Worm (Caenorhabditis elegans) whole organism, mixed stage, embryonic: Measurements from ENCODE around the gene cutl-16.
A peak's percentile ranks its signal among the peaks of the same experiment; 100 is the strongest.

Experiments
- M03D4.4 ChIP-seq: sonication (generic microtip); optimal IDR thresholded peaks from 2 replicates; lab custom pipeline; 2017; ENCODE audit warnings: mild to moderate bottlenecking, missing genetic modification characterization, missing compliant biosample characterization
- bed-3 ChIP-seq: fragments of 200-800 bp; sonication (Bioruptor generic); optimal IDR thresholded peaks from 3 replicates; lab custom pipeline; 2018; ENCODE audit warnings: mild to moderate bottlenecking, missing genetic modification characterization, moderate library complexity, missing compliant biosample characterization
- blmp-1 ChIP-seq: fragments of 150-350 bp; optimal IDR thresholded peaks from 2 replicates; lab custom pipeline; 2014; ENCODE audit warnings: missing biosample characterization, missing genetic modification characterization
- ceh-39 ChIP-seq: fragments of 150-350 bp; optimal IDR thresholded peaks from 2 replicates; lab custom pipeline; 2014; ENCODE audit warnings: missing biosample characterization, missing genetic modification characterization
- ceh-43 ChIP-seq: fragments of 200-800 bp; sonication (Bioruptor generic); optimal IDR thresholded peaks from 2 replicates; lab custom pipeline; 2018; ENCODE audit warnings: mild to moderate bottlenecking, missing genetic modification characterization, moderate library complexity, missing compliant biosample characterization
- ceh-83 ChIP-seq: fragments of 200-800 bp; sonication (Bioruptor generic); optimal IDR thresholded peaks from 2 replicates; lab custom pipeline; 2018; ENCODE audit warnings: mild to moderate bottlenecking, missing genetic modification characterization, missing compliant biosample characterization
- ces-1 ChIP-seq: fragments of 150-350 bp; optimal IDR thresholded peaks from 2 replicates; lab custom pipeline; 2014; ENCODE audit warnings: missing biosample characterization, missing genetic modification reagents, missing genetic modification characterization
- cnd-1 ChIP-seq: fragments of 200-800 bp; sonication (Bioruptor generic); optimal IDR thresholded peaks from 2 replicates; lab custom pipeline; 2018; ENCODE audit warnings: mild to moderate bottlenecking, missing genetic modification characterization, missing compliant biosample characterization
- drap-1 ChIP-seq: fragments of 200-800 bp; sonication (Bioruptor generic); optimal IDR thresholded peaks from 3 replicates; lab custom pipeline; 2018; ENCODE audit warnings: mild to moderate bottlenecking, missing genetic modification characterization, missing compliant biosample characterization
- elt-1 ChIP-seq: sonication (generic microtip); optimal IDR thresholded peaks from 2 replicates; lab custom pipeline; 2017; ENCODE audit warnings: missing genetic modification characterization, mild to moderate bottlenecking, missing compliant biosample characterization, antibody characterized with exemption, moderate library complexity, borderline replicate concordance; ENCODE audit not compliant: insufficient read depth
- elt-3 ChIP-seq: fragments of 150-350 bp; optimal IDR thresholded peaks from 2 replicates; lab custom pipeline; 2014; ENCODE audit warnings: missing biosample characterization, missing genetic modification characterization
- flh-1 ChIP-seq: fragments of 200-800 bp; sonication (Bioruptor generic); optimal IDR thresholded peaks from 2 replicates; lab custom pipeline; 2018; ENCODE audit warnings: mild to moderate bottlenecking, missing genetic modification characterization, moderate library complexity, missing compliant biosample characterization
- ham-2 ChIP-seq: fragments of 200-800 bp; sonication (Bioruptor generic); optimal IDR thresholded peaks from 2 replicates; lab custom pipeline; 2018; ENCODE audit warnings: mild to moderate bottlenecking, missing genetic modification characterization, missing compliant biosample characterization
- hlh-1 ChIP-seq: fragments of 150-350 bp; optimal IDR thresholded peaks from 2 replicates; lab custom pipeline; 2014; ENCODE audit warnings: missing biosample characterization, missing genetic modification reagents, missing genetic modification characterization
- lin-13 ChIP-seq: fragments of 150-350 bp; optimal IDR thresholded peaks from 2 replicates; lab custom pipeline; 2014; ENCODE audit warnings: missing biosample characterization, missing genetic modification characterization
- lin-32 ChIP-seq: fragments of 200-800 bp; sonication (Bioruptor generic); optimal IDR thresholded peaks from 2 replicates; lab custom pipeline; 2018; ENCODE audit warnings: mild to moderate bottlenecking, missing genetic modification characterization, missing compliant biosample characterization
- lsy-2 ChIP-seq: fragments of 150-350 bp; optimal IDR thresholded peaks from 2 replicates; lab custom pipeline; 2014; ENCODE audit warnings: missing biosample characterization, missing genetic modification characterization
- mab-5 ChIP-seq: fragments of 150-350 bp; optimal IDR thresholded peaks from 2 replicates; lab custom pipeline; 2014; ENCODE audit warnings: missing biosample characterization, missing genetic modification characterization
- mep-1 ChIP-seq: fragments of 150-350 bp; optimal IDR thresholded peaks from 2 replicates; lab custom pipeline; 2017; ENCODE audit warnings: missing biosample characterization, missing genetic modification reagents, missing genetic modification characterization, inconsistent platforms
- mls-2 ChIP-seq: sonication (generic microtip); optimal IDR thresholded peaks from 2 replicates; lab custom pipeline; 2016; ENCODE audit warnings: mild to moderate bottlenecking, missing genetic modification characterization, moderate library complexity, missing compliant biosample characterization
- nhr-12 ChIP-seq: fragments of 150-350 bp; optimal IDR thresholded peaks from 2 replicates; lab custom pipeline; 2014; ENCODE audit warnings: missing biosample characterization, missing genetic modification characterization
- nhr-2 ChIP-seq: fragments of 150-350 bp; optimal IDR thresholded peaks from 2 replicates; lab custom pipeline; 2014; ENCODE audit warnings: missing biosample characterization, missing genetic modification characterization
- nhr-237 ChIP-seq: fragments of 150-350 bp; optimal IDR thresholded peaks from 2 replicates; lab custom pipeline; 2014; ENCODE audit warnings: missing biosample characterization, missing genetic modification characterization
- nhr-28 ChIP-seq: fragments of 150-350 bp; optimal IDR thresholded peaks from 2 replicates; lab custom pipeline; 2014; ENCODE audit warnings: missing biosample characterization, missing genetic modification characterization
- nhr-76 ChIP-seq: sonication (generic microtip); optimal IDR thresholded peaks from 2 replicates; lab custom pipeline; 2017; ENCODE audit warnings: missing biosample characterization, missing genetic modification characterization
- pha-4 ChIP-seq: fragments of 150-350 bp; optimal IDR thresholded peaks from 2 replicates; lab custom pipeline; 2018; ENCODE audit warnings: missing biosample characterization, missing genetic modification reagents, missing genetic modification characterization
- sem-2 ChIP-seq: fragments of 200-800 bp; sonication (Bioruptor generic); optimal IDR thresholded peaks from 2 replicates; lab custom pipeline; 2018; ENCODE audit warnings: mild to moderate bottlenecking, missing genetic modification characterization, missing compliant biosample characterization
- snpc-4 ChIP-seq: fragments of 150-350 bp; optimal IDR thresholded peaks from 2 replicates; lab custom pipeline; 2014; ENCODE audit warnings: missing biosample characterization, missing genetic modification characterization
- sptf-1 ChIP-seq: sonication (generic microtip); optimal IDR thresholded peaks from 2 replicates; lab custom pipeline; 2017; ENCODE audit warnings: mild to moderate bottlenecking, missing genetic modification characterization, moderate library complexity, missing compliant biosample characterization
- tbx-8 ChIP-seq: fragments of 200-800 bp; sonication (Bioruptor generic); optimal IDR thresholded peaks from 2 replicates; lab custom pipeline; 2018; ENCODE audit warnings: mild to moderate bottlenecking, missing genetic modification characterization, moderate library complexity, missing compliant biosample characterization
- unc-120 ChIP-seq: sonication (generic microtip); optimal IDR thresholded peaks from 2 replicates; lab custom pipeline; 2017; ENCODE audit warnings: missing genetic modification characterization, missing compliant biosample characterization; ENCODE audit not compliant: poor library complexity, severe bottlenecking
- unc-39 ChIP-seq: fragments of 150-350 bp; optimal IDR thresholded peaks from 2 replicates; lab custom pipeline; 2014; ENCODE audit warnings: missing biosample characterization, missing genetic modification characterization
- unc-62 ChIP-seq: fragments of 150-350 bp; optimal IDR thresholded peaks from 2 replicates; lab custom pipeline; 2014; ENCODE audit warnings: missing biosample characterization, missing genetic modification reagents, missing genetic modification characterization
- zip-8 ChIP-seq: fragments of 150-350 bp; optimal IDR thresholded peaks from 2 replicates; lab custom pipeline; 2014; ENCODE audit warnings: missing biosample characterization, missing genetic modification characterization
- ztf-11 ChIP-seq: fragments of 150-350 bp; optimal IDR thresholded peaks from 2 replicates; lab custom pipeline; 2014; ENCODE audit warnings: missing biosample characterization, missing genetic modification characterization

The cutl-16 gene

ce11 chrII:6449656-6450055 is 8.4 kb downstream of the cutl-16 start, which contains the start of gene nhr-22:
Gene nhr-22 (minus strand): TSS chrII:6449792.
- TF ChIP-seq bed-3 (GFP tag; lab: Kevin White, UChicago) (no peak), elt-1 (tag; lab: Kevin White, UChicago) (no peak), lin-13 (no peak), zip-8 (tag; lab: Kevin White, UChicago) (no peak), hlh-1 (tag; lab: Kevin White, UChicago) (no peak), drap-1 (no peak), nhr-12 (no peak), elt-3 (tag; lab: Kevin White, UChicago) (no peak), M03D4.4 (tag; lab: Kevin White, UChicago) (no peak), ham-2 (no peak), tbx-8 (GFP tag; lab: Kevin White, UChicago) (no peak), cnd-1 (no peak), ceh-39 (tag; lab: Kevin White, UChicago) (no peak), nhr-237 (tag; lab: Kevin White, UChicago) (no peak), mep-1 (tag; lab: Kevin White, UChicago) (no peak), sptf-1 (no peak)
- TF ChIP-seq, all 35 proteins: peak for 0

DNA sequence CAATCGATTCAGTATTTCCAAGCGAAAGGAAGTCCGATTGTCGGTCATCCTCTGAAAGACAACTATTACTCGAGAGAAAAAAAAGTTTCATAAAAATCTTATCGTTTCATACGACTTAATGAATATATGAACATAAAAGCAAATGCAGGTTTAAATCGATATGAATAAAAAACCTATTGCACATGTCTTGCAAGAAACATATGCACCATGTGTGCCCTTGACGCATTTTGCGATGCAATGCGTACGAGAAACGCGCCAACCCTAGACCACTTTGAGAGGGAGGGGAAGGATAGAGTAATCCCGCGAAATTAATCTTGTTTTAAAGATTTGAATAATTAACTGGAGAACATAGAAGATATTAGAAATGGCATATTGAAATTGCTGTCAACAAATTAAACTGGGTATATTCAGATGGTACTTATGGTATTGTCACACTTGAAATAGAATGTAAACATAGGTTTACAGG is 12.1 kb downstream of the cutl-16 start, which contains the start of gene atg-16.2:
atg-16.2 (minus strand) TSS at position 51 of the 466 bp plus-strand sequence.
- peak; percentile 19 for TF ChIP-seq mls-2 (tag; lab: Kevin White, UChicago)
- no peak for TF ChIP-seq ceh-43
- peak; percentile 90 for TF ChIP-seq ces-1 (GFP tag; lab: Kevin White, UChicago)
- no peak for TF ChIP-seq zip-8 (tag; lab: Kevin White, UChicago)
- TF ChIP-seq unc-120 (tag; lab: Kevin White, UChicago): peak; percentile 31
- no peak for TF ChIP-seq ham-2
- no peak for TF ChIP-seq nhr-28 (tag; lab: Kevin White, UChicago)
- no peak for TF ChIP-seq ceh-83 (GFP tag; lab: Kevin White, UChicago)
- TF ChIP-seq unc-39 (tag; lab: Kevin White, UChicago): no peak
- TF ChIP-seq nhr-76 (tag; lab: Kevin White, UChicago): no peak
- no peak for TF ChIP-seq nhr-2 (tag; lab: Kevin White, UChicago)
- no peak for TF ChIP-seq elt-3 (tag; lab: Kevin White, UChicago)
- no peak for TF ChIP-seq sem-2 (GFP tag; lab: Kevin White, UChicago)
- TF ChIP-seq ztf-11 (tag; lab: Kevin White, UChicago): no peak
- TF ChIP-seq tbx-8 (GFP tag; lab: Kevin White, UChicago): no peak
- no peak for TF ChIP-seq flh-1 (GFP tag; lab: Kevin White, UChicago)
- TF ChIP-seq drap-1: no peak
- no peak for TF ChIP-seq sptf-1
- no peak for TF ChIP-seq blmp-1 (tag; lab: Kevin White, UChicago)
- peak; percentile 43 for TF ChIP-seq ceh-39 (tag; lab: Kevin White, UChicago)
- TF ChIP-seq nhr-12: no peak
- TF ChIP-seq lin-32 (GFP tag; lab: Kevin White, UChicago): no peak
- TF ChIP-seq pha-4 (tag; lab: Kevin White, UChicago): peak; percentile 40
- no peak for TF ChIP-seq snpc-4 (tag; lab: Kevin White, UChicago)
- TF ChIP-seq mep-1 (tag; lab: Kevin White, UChicago): peak; percentile 72
- TF ChIP-seq mab-5 (tag; lab: Kevin White, UChicago): no peak
- TF ChIP-seq lin-13: peak; percentile 59
- no peak for TF ChIP-seq M03D4.4 (tag; lab: Kevin White, UChicago)
- peak; percentile 60 for TF ChIP-seq hlh-1 (tag; lab: Kevin White, UChicago)
- no peak for TF ChIP-seq elt-1 (tag; lab: Kevin White, UChicago)
- TF ChIP-seq nhr-237 (tag; lab: Kevin White, UChicago): peak; percentile 38
- TF ChIP-seq cnd-1: no peak
- TF ChIP-seq unc-62 (GFP tag; lab: Kevin White, UChicago): no peak
- TF ChIP-seq bed-3 (GFP tag; lab: Kevin White, UChicago): no peak
- TF ChIP-seq lsy-2 (tag; lab: Kevin White, UChicago): peak; percentile 2
- TF ChIP-seq, all 35 proteins: peak for 10

ce11 chrII:6454671-6455070 is 13.4 kb downstream of the cutl-16 start, which contains the start of gene aptf-1:
Gene aptf-1 (plus strand): TSS chrII:6454971.
- no peak for TF ChIP-seq ztf-11 (tag; lab: Kevin White, UChicago)
- no peak for TF ChIP-seq nhr-2 (tag; lab: Kevin White, UChicago)
- no peak for TF ChIP-seq ceh-39 (tag; lab: Kevin White, UChicago)
- no peak for TF ChIP-seq zip-8 (tag; lab: Kevin White, UChicago)
- TF ChIP-seq elt-3 (tag; lab: Kevin White, UChicago): no peak
- TF ChIP-seq nhr-76 (tag; lab: Kevin White, UChicago): no peak
- TF ChIP-seq, all 35 proteins: peak for 0
